Fruit fly (Drosophila melanogaster): ENCODE data around the gene CG31266.
A peak's percentile ranks its signal among the peaks of the same experiment; 100 is the strongest.

The CG31266 gene

dm6 chr3R:17115668-17116067 is 16.8 kb upstream of the CG31266 start (continued):
- TF ChIP-seq ranshi (GFP tag; IDR thresholded peaks at IDR 0.05) (no peak), lmd (GFP tag; IDR thresholded peaks at IDR 0.05) (no peak), CG17328 (GFP tag; IDR thresholded peaks at IDR 0.05) (no peak), CG15073 (GFP tag; optimal IDR thresholded peaks at IDR 0.05) (no peak), CG8924 (tag; optimal IDR thresholded peaks at IDR 0.05) (no peak), ham (GFP tag; IDR thresholded peaks at IDR 0.05) (no peak), YL-1 (GFP tag; optimal IDR thresholded peaks at IDR 0.05) (no peak), sob (GFP tag; IDR thresholded peaks at IDR 0.05) (no peak), pum (GFP tag; optimal IDR thresholded peaks at IDR 0.05) (no peak), nau (GFP tag; optimal IDR thresholded peaks at IDR 0.05) (peak; percentile 35), Ets65A (GFP tag) (no peak), repo (GFP tag; optimal IDR thresholded peaks at IDR 0.05) (no peak), HLHmδ (GFP tag; optimal IDR thresholded peaks at IDR 0.05) (no peak), Trl (optimal IDR thresholded peaks at IDR 0.05) (no peak), Trl (GFP tag; optimal IDR thresholded peaks at IDR 0.05) (no peak), CG15011 (GFP tag; optimal IDR thresholded peaks at IDR 0.05) (peak; percentile 34), lola (GFP tag; optimal IDR thresholded peaks at IDR 0.05) (peak in 1 of 3 experiments; percentile 1), ttk (GFP tag; IDR thresholded peaks at IDR 0.05) (no peak), sima (GFP tag; optimal IDR thresholded peaks at IDR 0.05) (no peak), Dref (GFP tag; IDR thresholded peaks at IDR 0.05) (no peak), CG2202 (tag; optimal IDR thresholded peaks at IDR 0.05) (no peak), E2f1 (GFP tag; IDR thresholded peaks at IDR 0.05) (no peak), CG32532 (GFP tag; IDR thresholded peaks at IDR 0.05) (no peak), gsb (GFP tag; IDR thresholded peaks at IDR 0.05) (no peak), luna (GFP tag; optimal IDR thresholded peaks at IDR 0.05) (no peak), btn (GFP tag; optimal IDR thresholded peaks at IDR 0.05) (no peak), sd (tag; optimal IDR thresholded peaks at IDR 0.05) (peak; percentile 32), CG14050 (GFP tag; IDR thresholded peaks at IDR 0.05) (no peak), CG43689 (GFP tag; IDR thresholded peaks at IDR 0.05) (no peak), CG13287 (GFP tag; IDR thresholded peaks at IDR 0.05; ENCODE audit: partially characterized antibody) (no peak), pita (GFP tag; optimal IDR thresholded peaks at IDR 0.05) (no peak), CG16779 (GFP tag; IDR thresholded peaks at IDR 0.05) (no peak), bcd (GFP tag; optimal IDR thresholded peaks at IDR 0.05) (no peak), Gug (GFP tag; IDR thresholded peaks at IDR 0.05) (no peak), gce (GFP tag; IDR thresholded peaks at IDR 0.05) (no peak), CG17612 (GFP tag; IDR thresholded peaks at IDR 0.05) (no peak), Nf-YC (tag; optimal IDR thresholded peaks at IDR 0.05) (no peak), CG31365 (tag; optimal IDR thresholded peaks at IDR 0.05) (no peak), ERR (GFP tag; optimal IDR thresholded peaks at IDR 0.05) (no peak), CG11560 (tag; IDR thresholded peaks at IDR 0.05) (no peak), MBD-R2 (GFP tag; IDR thresholded peaks at IDR 0.05) (no peak), CG12659 (GFP tag; optimal IDR thresholded peaks at IDR 0.05) (no peak), psq (GFP tag; optimal IDR thresholded peaks at IDR 0.05) (no peak), salm (tag; optimal IDR thresholded peaks at IDR 0.05) (peak; percentile 56), CG17568 (GFP tag; optimal IDR thresholded peaks at IDR 0.05) (peak; percentile 63), CG31224 (GFP tag; IDR thresholded peaks at IDR 0.05) (no peak), amos (GFP tag; IDR thresholded peaks at IDR 0.05; ENCODE audit: partially characterized antibody) (no peak), CG3065 (GFP tag; optimal IDR thresholded peaks at IDR 0.05) (no peak), Usf (GFP tag; optimal IDR thresholded peaks at IDR 0.05) (no peak), Fer1 (GFP tag; optimal IDR thresholded peaks at IDR 0.05) (peak; percentile 58), eve (GFP tag; optimal IDR thresholded peaks at IDR 0.05) (no peak), Camta (GFP tag; optimal IDR thresholded peaks at IDR 0.05) (no peak), sc (optimal IDR thresholded peaks at IDR 0.05) (no peak), sc (GFP tag; optimal IDR thresholded peaks at IDR 0.05) (no peak)
